Worm (Caenorhabditis elegans): ENCODE results near the gene malt-1.

The malt-1 gene

ce11 chrII:6951250-6951806, at the start of gene malt-1, which contains the start of gene ceh-38:
Gene malt-1 (minus strand): TSS chrII:6951300.
Gene ceh-38 (plus strand): TSS chrII:6951526.
- no peak for TF ChIP-seq ces-1 (GFP tag; optimal IDR thresholded peaks at IDR 0.05)
- TF ChIP-seq blmp-1 (tag; optimal IDR thresholded peaks at IDR 0.05): peak; percentile 86
- peak; percentile 78 for TF ChIP-seq vab-15 (tag; optimal IDR thresholded peaks at IDR 0.05)
- TF ChIP-seq sup-37 (GFP tag; optimal IDR thresholded peaks at IDR 0.05): peak; percentile 74
- peak in 3 of 6 experiments; percentile 19 to 76 (median 75) for TF ChIP-seq elt-3 (tag; optimal IDR thresholded peaks at IDR 0.05)
- TF ChIP-seq nhr-71 (tag; optimal IDR thresholded peaks at IDR 0.05): peak; percentile 98
- TF ChIP-seq mep-1 (tag; optimal IDR thresholded peaks at IDR 0.05): peak; percentile 97
- TF ChIP-seq alr-1 (tag; optimal IDR thresholded peaks at IDR 0.05; ENCODE audit: borderline replicate concordance): no peak
- no peak for TF ChIP-seq pag-3 (tag; optimal IDR thresholded peaks at IDR 0.05; ENCODE audit: borderline replicate concordance, insufficient read depth)
- no peak for TF ChIP-seq efl-3 (GFP tag; optimal IDR thresholded peaks at IDR 0.05)
- peak; percentile 92 for TF ChIP-seq jun-1 (tag; optimal IDR thresholded peaks at IDR 0.05)
- TF ChIP-seq unc-30 (tag; optimal IDR thresholded peaks at IDR 0.05): peak; percentile 51
- peak; percentile 87 for TF ChIP-seq lir-3 (tag; optimal IDR thresholded peaks at IDR 0.05; ENCODE audit: poor library complexity)
- TF ChIP-seq lin-15B (tag; optimal IDR thresholded peaks at IDR 0.05): peak; percentile 74
- TF ChIP-seq ceh-82 (tag; optimal IDR thresholded peaks at IDR 0.05): peak; percentile 81 to 94 (median 84)
- peak; percentile 97 for TF ChIP-seq nhr-85 (tag)
- TF ChIP-seq egl-27 (tag; optimal IDR thresholded peaks at IDR 0.05): peak; percentile 65 to 82
- TF ChIP-seq elt-2 (tag; optimal IDR thresholded peaks at IDR 0.05): peak; percentile 86
- TF ChIP-seq isw-1 (GFP tag; IDR thresholded peaks at IDR 0.05): peak; percentile 89
- TF ChIP-seq sox-4 (tag; optimal IDR thresholded peaks at IDR 0.05): peak; percentile 76
- peak; percentile 94 for TF ChIP-seq fos-1 (tag; optimal IDR thresholded peaks at IDR 0.05)
- peak; percentile 78 for TF ChIP-seq mef-2 (tag; optimal IDR thresholded peaks at IDR 0.05)
- peak; percentile 92 for TF ChIP-seq nhr-19 (GFP tag; conservative IDR thresholded peaks at IDR 0.05)
- peak; percentile 84 for TF ChIP-seq ceh-88 (GFP tag; IDR thresholded peaks at IDR 0.05)
- no peak for TF ChIP-seq nhr-12 (tag; optimal IDR thresholded peaks at IDR 0.05)
- TF ChIP-seq unc-130 (tag; optimal IDR thresholded peaks at IDR 0.05): peak; percentile 32
- peak; percentile 95 for TF ChIP-seq rnt-1 (tag; optimal IDR thresholded peaks at IDR 0.05)
- TF ChIP-seq lsy-2 (tag; optimal IDR thresholded peaks at IDR 0.05): peak; percentile 96 to 98
- TF ChIP-seq tlp-1 (tag; optimal IDR thresholded peaks at IDR 0.05): no peak
- peak; percentile 76 to 85 (median 84) for TF ChIP-seq dpl-1 (GFP tag; optimal IDR thresholded peaks at IDR 0.05)
- no peak for TF ChIP-seq C34B4.2 (tag; optimal IDR thresholded peaks at IDR 0.05)
- TF ChIP-seq lin-35 (GFP tag; optimal IDR thresholded peaks at IDR 0.05): peak; percentile 88 to 92
- peak; percentile 93 for TF ChIP-seq xbp-1 (tag; optimal IDR thresholded peaks at IDR 0.05)
- TF ChIP-seq grh-1 (GFP tag; IDR thresholded peaks at IDR 0.05): peak; percentile 76
- TF ChIP-seq hpl-2 (GFP tag; optimal IDR thresholded peaks at IDR 0.05): peak; percentile 67
- TF ChIP-seq hlh-17 (GFP tag; optimal IDR thresholded peaks at IDR 0.05; ENCODE audit: borderline replicate concordance): no peak
- TF ChIP-seq C04F5.9 (tag; optimal IDR thresholded peaks at IDR 0.05): peak; percentile 99
- TF ChIP-seq lin-39 (tag; optimal IDR thresholded peaks at IDR 0.05): peak; percentile 94
- peak; percentile 96 for TF ChIP-seq nhr-20 (tag; optimal IDR thresholded peaks at IDR 0.05)
- TF ChIP-seq F16B12.6 (tag; optimal IDR thresholded peaks at IDR 0.05): peak; percentile 64
- no peak for TF ChIP-seq sptf-1 (tag; optimal IDR thresholded peaks at IDR 0.05)
- TF ChIP-seq nhr-76 (tag; optimal IDR thresholded peaks at IDR 0.05): no peak
- peak; percentile 84 for TF ChIP-seq fkh-10 (GFP tag; optimal IDR thresholded peaks at IDR 0.05)
- TF ChIP-seq aha-1 (tag; optimal IDR thresholded peaks at IDR 0.05): peak; percentile 85
- peak; percentile 90 to 94 for TF ChIP-seq efl-1 (optimal IDR thresholded peaks at IDR 0.05)
- peak; percentile 77 to 98 for TF ChIP-seq efl-1 (GFP tag; optimal IDR thresholded peaks at IDR 0.05 in 1 of 2)
- TF ChIP-seq irx-1 (tag; optimal IDR thresholded peaks at IDR 0.05): peak; percentile 93
- no peak for TF ChIP-seq nhr-84 (tag; optimal IDR thresholded peaks at IDR 0.05)
- peak; percentile 96 for TF ChIP-seq nhr-47 (tag; optimal IDR thresholded peaks at IDR 0.05)
- TF ChIP-seq C16A3.4 (tag; optimal IDR thresholded peaks at IDR 0.05): peak; percentile 97
- TF ChIP-seq skn-1 (tag; optimal IDR thresholded peaks at IDR 0.05): peak; percentile 93
- no peak for TF ChIP-seq Y116A8C.19 (tag; optimal IDR thresholded peaks at IDR 0.05; ENCODE audit: borderline replicate concordance)

Measured in whole organism, L1 larva.